Fruit fly (Drosophila melanogaster) whole organism, embryonic: ENCODE measurements around the gene CG31922.

Experiments
- Bgb ChIP-seq: fragments of 200-800 bp; sonication (Bioruptor generic); IDR thresholded peaks from 2 replicates; pipeline ENCODE4 v1.3.6; 2022; ENCODE audit warnings: missing biosample characterization, missing genetic modification characterization; ENCODE audit not compliant: partially characterized antibody
- CG10147 ChIP-seq: fragments of 200-800 bp; sonication (Bioruptor generic); optimal IDR thresholded peaks from 2 replicates; lab custom pipeline; 2019; ENCODE audit warnings: missing biosample characterization, mild to moderate bottlenecking, missing genetic modification characterization, moderate library complexity
- CG10431 ChIP-seq: fragments of 200-800 bp; sonication (Bioruptor generic); optimal IDR thresholded peaks from 3 replicates; lab custom pipeline; 2018; ENCODE audit warnings: missing biosample characterization, mild to moderate bottlenecking, missing genetic modification characterization
- CG10654 ChIP-seq: fragments of 200-800 bp; sonication (Bioruptor generic); optimal IDR thresholded peaks from 2 replicates; lab custom pipeline; 2016; ENCODE audit warnings: missing biosample characterization, missing genetic modification characterization
- CG12155 ChIP-seq: fragments of 200-800 bp; sonication (Bioruptor generic); optimal IDR thresholded peaks from 3 replicates; lab custom pipeline; 2016; ENCODE audit warnings: missing biosample characterization, missing genetic modification characterization
- CG17186 ChIP-seq: fragments of 200-800 bp; sonication (Bioruptor generic); optimal IDR thresholded peaks from 3 replicates; lab custom pipeline; 2017; ENCODE audit warnings: missing biosample characterization, missing genetic modification reagents, missing genetic modification characterization
- CG17361 ChIP-seq: fragments of 200-800 bp; sonication (Bioruptor generic); IDR thresholded peaks from 3 replicates; pipeline ENCODE4 v1.3.6; 2022; ENCODE audit warnings: missing biosample characterization, missing genetic modification characterization
- CG17385 ChIP-seq: fragments of 200-800 bp; sonication (Bioruptor generic); optimal IDR thresholded peaks from 3 replicates; lab custom pipeline; 2018; ENCODE audit warnings: missing biosample characterization, mild to moderate bottlenecking, missing genetic modification characterization
- CG18011 ChIP-seq: fragments of 200-800 bp; sonication (Bioruptor generic); optimal IDR thresholded peaks from 2 replicates; lab custom pipeline; 2017; ENCODE audit warnings: missing biosample characterization, missing genetic modification characterization, mild to moderate bottlenecking, moderate library complexity, missing genotype
- CG2889 ChIP-seq: fragments of 200-800 bp; sonication (Bioruptor generic); IDR thresholded peaks from 3 replicates; pipeline ENCODE4 v1.3.6; 2022; ENCODE audit warnings: missing biosample characterization, missing genetic modification characterization
- CG34422 ChIP-seq: fragments of 200-800 bp; sonication (Bioruptor generic); IDR thresholded peaks from 3 replicates; pipeline ENCODE4 v1.3.6; 2022; ENCODE audit warnings: missing biosample characterization, missing genetic modification characterization
- CG4730 ChIP-seq: fragments of 200-800 bp; sonication (Bioruptor generic); IDR thresholded peaks from 2 replicates; pipeline ENCODE4 v1.3.6; 2022; ENCODE audit warnings: missing biosample characterization, missing genetic modification characterization
- CG4820 ChIP-seq: fragments of 200-800 bp; sonication (Bioruptor generic); optimal IDR thresholded peaks from 3 replicates; lab custom pipeline; 2016; ENCODE audit warnings: missing biosample characterization, missing genetic modification characterization
- CG6175 ChIP-seq: fragments of 200-800 bp; sonication (Bioruptor generic); IDR thresholded peaks from 3 replicates; pipeline ENCODE4 v1.3.6; 2022; ENCODE audit warnings: missing biosample characterization, missing genetic modification characterization
- CG6272 ChIP-seq: fragments of 200-800 bp; sonication (Bioruptor generic); IDR thresholded peaks from 2 replicates; pipeline ENCODE4 v1.3.6; 2022; ENCODE audit warnings: missing biosample characterization, missing genetic modification characterization
- CG7745 ChIP-seq: fragments of 200-800 bp; sonication (Bioruptor generic); optimal IDR thresholded peaks from 2 replicates; lab custom pipeline; 2018; ENCODE audit warnings: missing biosample characterization, mild to moderate bottlenecking, missing genetic modification characterization, moderate library complexity
- CG7928 ChIP-seq: fragments of 200-800 bp; sonication (Bioruptor generic); optimal IDR thresholded peaks from 2 replicates; lab custom pipeline; 2017; ENCODE audit warnings: missing biosample characterization, mild to moderate bottlenecking, missing genetic modification characterization
- CHES-1-like ChIP-seq: fragments of 200-800 bp; sonication (Bioruptor generic); optimal IDR thresholded peaks from 2 replicates; lab custom pipeline; 2016; ENCODE audit warnings: missing biosample characterization, missing genetic modification characterization
- Dll ChIP-seq: fragments of 200-800 bp; sonication (Bioruptor generic); IDR thresholded peaks from 4 replicates; pipeline ENCODE4 v1.3.6; 2022; ENCODE audit warnings: missing biosample characterization, missing genetic modification characterization; ENCODE audit not compliant: partially characterized antibody
- Gug ChIP-seq: fragments of 200-800 bp; sonication (Bioruptor generic); IDR thresholded peaks from 4 replicates; pipeline ENCODE4 v1.3.6; 2022; ENCODE audit warnings: missing biosample characterization, missing genetic modification characterization
- HLH54F ChIP-seq: fragments of 200-800 bp; sonication (Bioruptor generic); optimal IDR thresholded peaks from 3 replicates; lab custom pipeline; 2016; ENCODE audit warnings: missing biosample characterization, missing genetic modification characterization
- HLHmδ ChIP-seq: fragments of 200-800 bp; sonication (Bioruptor generic); optimal IDR thresholded peaks from 2 replicates; lab custom pipeline; 2018; ENCODE audit warnings: missing biosample characterization, mild to moderate bottlenecking, missing genetic modification characterization, moderate library complexity
- HmgD ChIP-seq: fragments of 200-800 bp; sonication (Bioruptor generic); optimal IDR thresholded peaks from 3 replicates; lab custom pipeline; 2016; ENCODE audit warnings: missing biosample characterization, missing genetic modification characterization
- Hr39 ChIP-seq: fragments of >200 bp; optimal IDR thresholded peaks from 2 replicates; lab custom pipeline; 2017
- Hr51 ChIP-seq, 2 experiments: fragments of 200-800 bp; sonication (Bioruptor generic); optimal IDR thresholded peaks; 2 replicates in 1 of 2; 3 replicates in 1 of 2; lab custom pipeline; 2016 to 2018; ENCODE audit warnings: missing biosample characterization in 2 of 2, missing genetic modification characterization in 2 of 2, mild to moderate bottlenecking in 1 of 2, moderate library complexity in 1 of 2
- MESR4 ChIP-seq: fragments of 200-800 bp; sonication (Bioruptor generic); optimal IDR thresholded peaks from 2 replicates; lab custom pipeline; 2018; ENCODE audit warnings: missing biosample characterization, mild to moderate bottlenecking, missing genetic modification characterization, moderate library complexity
- NK7.1 ChIP-seq: fragments of 200-800 bp; sonication (Bioruptor generic); optimal IDR thresholded peaks from 3 replicates; lab custom pipeline; 2016; ENCODE audit warnings: missing biosample characterization, missing genetic modification characterization
- Oaz ChIP-seq: fragments of 200-800 bp; sonication (Bioruptor generic); IDR thresholded peaks from 2 replicates; pipeline ENCODE4 v1.3.6; 2022; ENCODE audit warnings: missing biosample characterization, missing genetic modification characterization
- br ChIP-seq: fragments of >200 bp; optimal IDR thresholded peaks from 2 replicates; lab custom pipeline; 2017
- bsh ChIP-seq, 2 experiments: fragments of 200-800 bp; sonication (Bioruptor generic); optimal IDR thresholded peaks; 2 replicates each; lab custom pipeline; 2017 to 2018; ENCODE audit warnings: mild to moderate bottlenecking in 2 of 2, missing biosample characterization in 2 of 2, missing genetic modification characterization in 2 of 2, moderate library complexity in 1 of 2
- chif ChIP-seq, 2 experiments: fragments of 200-800 bp; sonication (Bioruptor generic); optimal IDR thresholded peaks; 3 replicates each; lab custom pipeline; 2016; ENCODE audit warnings: missing biosample characterization in 2 of 2, missing genetic modification characterization in 2 of 2
- dan ChIP-seq: fragments of 200-800 bp; sonication (Bioruptor generic); IDR thresholded peaks from 2 replicates; pipeline ENCODE4 v1.3.6; 2022; ENCODE audit warnings: missing biosample characterization, missing genetic modification characterization
- fd102C ChIP-seq: fragments of 200-800 bp; sonication (Bioruptor generic); optimal IDR thresholded peaks from 2 replicates; lab custom pipeline; 2018; ENCODE audit warnings: missing biosample characterization, mild to moderate bottlenecking, missing genetic modification characterization, moderate library complexity
- gro ChIP-seq: fragments of 200-800 bp; sonication (Bioruptor generic); optimal IDR thresholded peaks from 2 replicates; lab custom pipeline; 2016; ENCODE audit warnings: missing biosample characterization, missing genetic modification characterization
- gsb-n ChIP-seq: fragments of 200-800 bp; sonication (Bioruptor generic); optimal IDR thresholded peaks from 3 replicates; lab custom pipeline; 2018; ENCODE audit warnings: missing biosample characterization, mild to moderate bottlenecking, missing genetic modification characterization
- ind ChIP-seq: fragments of 200-800 bp; sonication (Bioruptor generic); optimal IDR thresholded peaks from 3 replicates; lab custom pipeline; 2016; ENCODE audit warnings: missing biosample characterization, missing genetic modification characterization
- lola ChIP-seq, 3 experiments: fragments of >200 bp in 2 of 3; fragments of 200-800 bp in 1 of 3; sonication (Bioruptor generic) in 1 of 3; optimal IDR thresholded peaks; 2 replicates each; lab custom pipeline; 2017 to 2019; ENCODE audit warnings: missing biosample characterization in 3 of 3, missing genetic modification characterization in 3 of 3, mild to moderate bottlenecking in 1 of 3, moderate library complexity in 1 of 3
- mirr ChIP-seq: fragments of 200-800 bp; sonication (Bioruptor generic); optimal IDR thresholded peaks from 3 replicates; lab custom pipeline; 2018; ENCODE audit warnings: missing biosample characterization, mild to moderate bottlenecking, missing genetic modification characterization
- pan ChIP-seq, 4 experiments: fragments of >200 bp in 3 of 4; fragments of 200-800 bp in 1 of 4; sonication (Bioruptor generic) in 1 of 4; optimal IDR thresholded peaks in 3 of 4; IDR thresholded peaks in 1 of 4; 2 replicates each; pipeline versions ENCODE4 v1.3.6 to Lab custom; 2017 to 2022; ENCODE audit warnings: missing biosample characterization in 2 of 4, missing genetic modification characterization in 2 of 4, mixed read lengths in 1 of 4
- ranshi ChIP-seq: fragments of 200-800 bp; sonication (Bioruptor generic); IDR thresholded peaks from 2 replicates; pipeline ENCODE4 v1.3.6; 2022; ENCODE audit warnings: missing biosample characterization, missing genetic modification characterization
- repo ChIP-seq: fragments of 200-800 bp; sonication (Bioruptor generic); optimal IDR thresholded peaks from 2 replicates; lab custom pipeline; 2016; ENCODE audit warnings: missing biosample characterization, missing genetic modification characterization
- sc ChIP-seq, 3 experiments: fragments of >200 bp in 2 of 3; fragments of 200-800 bp in 1 of 3; sonication (Bioruptor generic) in 1 of 3; optimal IDR thresholded peaks; 2 replicates in 2 of 3; 3 replicates in 1 of 3; lab custom pipeline; 2017; ENCODE audit warnings: mild to moderate bottlenecking in 1 of 3, missing biosample characterization in 1 of 3, missing genetic modification characterization in 1 of 3, missing genetic modification reagents in 1 of 3
- sim ChIP-seq: fragments of 200-800 bp; sonication (Bioruptor generic); IDR thresholded peaks from 2 replicates; pipeline ENCODE4 v1.3.6; 2022; ENCODE audit warnings: missing biosample characterization, missing genetic modification characterization
- slp2 ChIP-seq: fragments of 200-800 bp; sonication (Bioruptor generic); optimal IDR thresholded peaks from 2 replicates; lab custom pipeline; 2016; ENCODE audit warnings: missing biosample characterization, missing genetic modification characterization
- sr ChIP-seq: fragments of 200-800 bp; sonication (Bioruptor generic); IDR thresholded peaks from 3 replicates; pipeline ENCODE4 v1.3.6; 2022; ENCODE audit warnings: missing biosample characterization, missing genetic modification characterization
- trem ChIP-seq: fragments of 200-800 bp; optimal IDR thresholded peaks from 3 replicates; lab custom pipeline; 2019; ENCODE audit warnings: missing biosample characterization, mild to moderate bottlenecking, missing genetic modification characterization, moderate library complexity
- ttk ChIP-seq: fragments of 200-800 bp; sonication (Bioruptor generic); IDR thresholded peaks from 2 replicates; pipeline ENCODE4 v2.1.2; 2022; ENCODE audit warnings: missing biosample characterization, missing genetic modification characterization
- twi ChIP-seq: fragments of 200-800 bp; optimal IDR thresholded peaks from 2 replicates; lab custom pipeline; 2019; ENCODE audit warnings: missing biosample characterization, mild to moderate bottlenecking, missing genetic modification characterization, moderate library complexity
- vvl ChIP-seq: fragments of 200-800 bp; sonication (Bioruptor generic); IDR thresholded peaks from 2 replicates; pipeline ENCODE4 v1.3.6; 2022; ENCODE audit warnings: missing biosample characterization, missing genetic modification characterization
- wek ChIP-seq: fragments of 200-800 bp; sonication (Bioruptor generic); optimal IDR thresholded peaks from 3 replicates; lab custom pipeline; 2018; ENCODE audit warnings: missing biosample characterization, mild to moderate bottlenecking, missing genetic modification characterization, moderate library complexity

CG31922 gene

DNA sequence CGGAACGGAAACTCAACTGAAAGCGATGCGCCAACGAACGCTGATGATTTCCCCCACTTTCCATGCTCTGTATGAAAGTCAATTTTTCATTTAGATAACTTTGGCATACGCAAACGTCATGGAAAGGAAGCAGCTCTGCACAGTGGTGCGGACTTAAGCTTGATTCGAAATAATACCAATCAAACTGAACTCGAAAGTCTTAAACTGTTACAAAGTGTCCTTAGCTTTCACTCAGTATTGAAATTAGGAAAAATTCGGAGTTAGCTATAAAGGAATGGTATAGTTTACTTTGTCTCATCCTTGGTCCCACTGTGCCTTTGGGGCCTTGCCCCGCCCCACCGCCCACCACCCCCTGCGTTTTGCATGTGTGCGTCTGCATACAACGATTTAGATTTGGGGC is 37.5 kb downstream of the CG31922 start (continued):
- TF ChIP-seq wek (GFP tag; lab: Kevin White, UChicago), result no peak
- no peak for TF ChIP-seq br (lab: Kevin White, UChicago)
- TF ChIP-seq Hr51 (GFP tag; optimal IDR thresholded peaks at IDR 0.05; lab: Kevin White, UChicago), result peak in 1 of 2 experiments; percentile 49
- peak; percentile 13; the same call in 1 of the 3 replicates for TF ChIP-seq CG34422 (GFP tag; lab: Robert Waterston, UW)
- TF ChIP-seq CG10147 (GFP tag; lab: Kevin White, UChicago), result no peak
- no peak for TF ChIP-seq CG17186 (GFP tag; lab: Kevin White, UChicago)
- TF ChIP-seq ttk, result 0 out of 2 replicates have a peak, but pooled peaks have one; percentile 19
- TF ChIP-seq NK7.1, result no peak
- TF ChIP-seq CG17385 (GFP tag; lab: Kevin White, UChicago), result peak; percentile 63
- no peak for TF ChIP-seq sc (optimal IDR thresholded peaks at IDR 0.05; lab: Kevin White, UChicago)
- no peak for TF ChIP-seq sc (GFP tag; optimal IDR thresholded peaks at IDR 0.05; lab: Kevin White, UChicago)
- no peak for TF ChIP-seq Bgb (GFP tag; lab: Robert Waterston, UW)
- TF ChIP-seq lola (GFP tag; optimal IDR thresholded peaks at IDR 0.05; lab: Kevin White, UChicago), result no peak
- TF ChIP-seq CG4820 (GFP tag; lab: Kevin White, UChicago), result no peak
- TF ChIP-seq MESR4, result no peak
- TF ChIP-seq Hr39 (lab: Kevin White, UChicago), result no peak
- TF ChIP-seq pan (optimal IDR thresholded peaks at IDR 0.05; lab: Kevin White, UChicago), result no peak
- TF ChIP-seq pan (GFP tag; optimal IDR thresholded peaks at IDR 0.05 in 1 of 2, IDR thresholded peaks at IDR 0.05 in 1 of 2), result peak in 1 of 2 experiments; percentile 76
- no peak for TF ChIP-seq CG7745 (tag; lab: Kevin White, UChicago)
- peak; percentile 7 for TF ChIP-seq CHES-1-like (GFP tag; lab: Kevin White, UChicago)
- TF ChIP-seq CG6272, result peak; percentile 28; the same call in 1 of the 2 replicates
- peak; percentile 58 for TF ChIP-seq Oaz (GFP tag; lab: Robert Waterston, UW)
- TF ChIP-seq vvl (GFP tag; lab: Robert Waterston, UW), result peak; percentile 74
- peak; percentile 42 for TF ChIP-seq ind (GFP tag; lab: Kevin White, UChicago)
- TF ChIP-seq Dll (GFP tag; lab: Robert Waterston, UW), result no peak
- TF ChIP-seq ranshi (GFP tag; lab: Robert Waterston, UW), result peak; percentile 60
- peak; percentile 12 for TF ChIP-seq CG12155 (GFP tag; lab: Kevin White, UChicago)
- peak in 1 of 2 experiments; percentile 21 for TF ChIP-seq bsh (GFP tag; optimal IDR thresholded peaks at IDR 0.05; lab: Kevin White, UChicago)
- TF ChIP-seq twi (tag; lab: Kevin White, UChicago), result no peak
- no peak for TF ChIP-seq CG18011
- no peak for TF ChIP-seq CG10654
- no peak for TF ChIP-seq mirr (GFP tag; lab: Kevin White, UChicago)
- no peak for TF ChIP-seq sim (GFP tag; lab: Robert Waterston, UW)
- no peak for TF ChIP-seq CG6175 (GFP tag; lab: Robert Waterston, UW)
- peak; percentile 56; the same call in 3 of the 4 replicates for TF ChIP-seq Gug
- no peak for TF ChIP-seq trem (tag; lab: Kevin White, UChicago)
- TF ChIP-seq CG7928, result no peak
- TF ChIP-seq HLH54F (GFP tag; lab: Kevin White, UChicago), result no peak
- TF ChIP-seq CG17361, result 0 out of 3 replicates have a peak, but pooled peaks have one; percentile 19
- TF ChIP-seq dan (GFP tag; lab: Robert Waterston, UW), result no peak
- peak; percentile 57; the same call in 1 of the 3 replicates for TF ChIP-seq CG2889 (GFP tag; lab: Robert Waterston, UW)
- TF ChIP-seq HLHmδ (GFP tag; lab: Kevin White, UChicago), result no peak
- TF ChIP-seq HmgD (GFP tag; lab: Kevin White, UChicago), result no peak
- TF ChIP-seq CG10431 (GFP tag; lab: Kevin White, UChicago), result no peak
- TF ChIP-seq repo (GFP tag; lab: Kevin White, UChicago), result no peak
- TF ChIP-seq gsb-n, result no peak
- peak in 1 of 2 experiments; percentile 26 for TF ChIP-seq chif (GFP tag; optimal IDR thresholded peaks at IDR 0.05; lab: Kevin White, UChicago)
- TF ChIP-seq fd102C (GFP tag; lab: Kevin White, UChicago), result no peak
- TF ChIP-seq slp2 (GFP tag; lab: Kevin White, UChicago), result no peak
- TF ChIP-seq gro (GFP tag; lab: Kevin White, UChicago), result no peak
- TF ChIP-seq sr (GFP tag; lab: Robert Waterston, UW), result no peak
- TF ChIP-seq CG4730 (GFP tag; lab: Robert Waterston, UW), result no peak; the same call in 1 of the 2 replicates
